Worm (Caenorhabditis elegans): ENCODE measurements around the gene Y110A2AL.5.

Y110A2AL.5 gene

ce11 chrII:2894295-2894694 lies 30.0 kb downstream of the Y110A2AL.5 start, which contains the start of gene sqv-2:
Gene sqv-2 (minus strand): TSS chrII:2894395.
- TF ChIP-seq nhr-237 (tag; optimal IDR thresholded peaks at IDR 0.05), result no peak
- no peak for TF ChIP-seq mab-5 (tag; optimal IDR thresholded peaks at IDR 0.05)
- TF ChIP-seq elt-1 (tag; optimal IDR thresholded peaks at IDR 0.05; ENCODE audit: borderline replicate concordance, insufficient read depth), result no peak
- no peak for TF ChIP-seq nhr-76 (tag; optimal IDR thresholded peaks at IDR 0.05)
- TF ChIP-seq blmp-1 (tag; optimal IDR thresholded peaks at IDR 0.05), result no peak
- TF ChIP-seq flh-1 (GFP tag; optimal IDR thresholded peaks at IDR 0.05), result no peak
- TF ChIP-seq unc-62 (GFP tag; optimal IDR thresholded peaks at IDR 0.05), result no peak
- no peak for TF ChIP-seq ham-2 (GFP tag; optimal IDR thresholded peaks at IDR 0.05)
- TF ChIP-seq ceh-83 (GFP tag; optimal IDR thresholded peaks at IDR 0.05), result no peak
- no peak for TF ChIP-seq sem-2 (GFP tag; optimal IDR thresholded peaks at IDR 0.05)
- TF ChIP-seq cnd-1 (tag; optimal IDR thresholded peaks at IDR 0.05), result no peak
- no peak for TF ChIP-seq mep-1 (tag; optimal IDR thresholded peaks at IDR 0.05)
- TF ChIP-seq ceh-39 (tag; optimal IDR thresholded peaks at IDR 0.05), result no peak
- TF ChIP-seq ces-1 (GFP tag; optimal IDR thresholded peaks at IDR 0.05), result no peak
- TF ChIP-seq M03D4.4 (tag; optimal IDR thresholded peaks at IDR 0.05), result no peak
- TF ChIP-seq hlh-1 (tag; optimal IDR thresholded peaks at IDR 0.05), result no peak

- no peak for TF ChIP-seq ceh-39 (tag; optimal IDR thresholded peaks at IDR 0.05)
- TF ChIP-seq nhr-237 (tag; optimal IDR thresholded peaks at IDR 0.05), result no peak
- TF ChIP-seq nhr-2 (tag; optimal IDR thresholded peaks at IDR 0.05), result no peak
- no peak for TF ChIP-seq mep-1 (tag; optimal IDR thresholded peaks at IDR 0.05)
- TF ChIP-seq nhr-28 (tag; optimal IDR thresholded peaks at IDR 0.05), result no peak
- no peak for TF ChIP-seq nhr-12 (tag; optimal IDR thresholded peaks at IDR 0.05)
- TF ChIP-seq lin-32 (GFP tag; optimal IDR thresholded peaks at IDR 0.05), result no peak
- TF ChIP-seq lin-13 (tag; optimal IDR thresholded peaks at IDR 0.05), result no peak
These were observed 35.9 kb downstream of the Y110A2AL.5 start, which contains the start of gene ubc-26 for ce11 chrII:2900248-2900647. Gene ubc-26 (minus strand): TSS chrII:2900348.

ce11 chrII:2901158-2901557 lies 36.8 kb downstream of the Y110A2AL.5 start:
- TF ChIP-seq nhr-76 (tag; optimal IDR thresholded peaks at IDR 0.05) (no peak), flh-1 (GFP tag; optimal IDR thresholded peaks at IDR 0.05) (no peak), hlh-1 (tag; optimal IDR thresholded peaks at IDR 0.05) (no peak), zip-8 (tag; optimal IDR thresholded peaks at IDR 0.05) (no peak), ceh-83 (GFP tag; optimal IDR thresholded peaks at IDR 0.05) (no peak), mab-5 (tag; optimal IDR thresholded peaks at IDR 0.05) (no peak), nhr-12 (tag; optimal IDR thresholded peaks at IDR 0.05) (no peak), unc-62 (GFP tag; optimal IDR thresholded peaks at IDR 0.05) (no peak), nhr-2 (tag; optimal IDR thresholded peaks at IDR 0.05) (no peak), blmp-1 (tag; optimal IDR thresholded peaks at IDR 0.05) (no peak), ham-2 (GFP tag; optimal IDR thresholded peaks at IDR 0.05) (no peak)

- no peak for TF ChIP-seq unc-62 (GFP tag; optimal IDR thresholded peaks at IDR 0.05)
- TF ChIP-seq nhr-28 (tag; optimal IDR thresholded peaks at IDR 0.05), result no peak
- TF ChIP-seq ceh-43 (GFP tag; optimal IDR thresholded peaks at IDR 0.05), result no peak
- TF ChIP-seq nhr-76 (tag; optimal IDR thresholded peaks at IDR 0.05), result no peak
- TF ChIP-seq ham-2 (GFP tag; optimal IDR thresholded peaks at IDR 0.05), result no peak
- TF ChIP-seq pha-4 (tag; optimal IDR thresholded peaks at IDR 0.05), result no peak
- TF ChIP-seq blmp-1 (tag; optimal IDR thresholded peaks at IDR 0.05), result no peak
- no peak for TF ChIP-seq ztf-11 (tag; optimal IDR thresholded peaks at IDR 0.05)
- TF ChIP-seq lsy-2 (tag; optimal IDR thresholded peaks at IDR 0.05), result no peak
- no peak for TF ChIP-seq hlh-1 (tag; optimal IDR thresholded peaks at IDR 0.05)
- no peak for TF ChIP-seq nhr-2 (tag; optimal IDR thresholded peaks at IDR 0.05)
- no peak for TF ChIP-seq sem-2 (GFP tag; optimal IDR thresholded peaks at IDR 0.05)
- no peak for TF ChIP-seq nhr-237 (tag; optimal IDR thresholded peaks at IDR 0.05)
These were observed 39.4 kb downstream of the Y110A2AL.5 start for ce11 chrII:2903748-2904147.

- TF ChIP-seq drap-1 (GFP tag; optimal IDR thresholded peaks at IDR 0.05) (no peak), unc-62 (GFP tag; optimal IDR thresholded peaks at IDR 0.05) (no peak), lin-32 (GFP tag; optimal IDR thresholded peaks at IDR 0.05) (no peak), ceh-83 (GFP tag; optimal IDR thresholded peaks at IDR 0.05) (no peak), unc-39 (tag; optimal IDR thresholded peaks at IDR 0.05) (no peak), nhr-28 (tag; optimal IDR thresholded peaks at IDR 0.05) (no peak), ceh-43 (GFP tag; optimal IDR thresholded peaks at IDR 0.05) (no peak), tbx-8 (GFP tag; optimal IDR thresholded peaks at IDR 0.05) (no peak), elt-3 (tag; optimal IDR thresholded peaks at IDR 0.05) (no peak), elt-1 (tag; optimal IDR thresholded peaks at IDR 0.05; ENCODE audit: borderline replicate concordance, insufficient read depth) (no peak), pha-4 (tag; optimal IDR thresholded peaks at IDR 0.05) (no peak), hlh-1 (tag; optimal IDR thresholded peaks at IDR 0.05) (no peak), lsy-2 (tag; optimal IDR thresholded peaks at IDR 0.05) (no peak), nhr-12 (tag; optimal IDR thresholded peaks at IDR 0.05) (no peak), nhr-237 (tag; optimal IDR thresholded peaks at IDR 0.05) (no peak), nhr-2 (tag; optimal IDR thresholded peaks at IDR 0.05) (no peak), nhr-76 (tag; optimal IDR thresholded peaks at IDR 0.05) (no peak), unc-120 (tag; optimal IDR thresholded peaks at IDR 0.05; ENCODE audit: poor library complexity, severe bottlenecking) (no peak), zip-8 (tag; optimal IDR thresholded peaks at IDR 0.05) (no peak)
These were observed 49.2 kb downstream of the Y110A2AL.5 start, which contains the start of gene ubc-15 for ce11 chrII:2913505-2913904. Gene ubc-15 (minus strand): TSS chrII:2913605.
